Worm (Caenorhabditis elegans) whole organism, L3 larva: ENCODE results near the gene srbc-83.
A peak's percentile ranks its signal among the peaks of the same experiment; 100 is the strongest.

Experiments
- R02D3.7 ChIP-seq: fragments of 150-350 bp; optimal IDR thresholded peaks from 2 replicates; lab custom pipeline; 2014; ENCODE audit warnings: missing biosample characterization, missing genetic modification characterization
- aly-2 ChIP-seq: fragments of 150-350 bp; optimal IDR thresholded peaks from 2 replicates; lab custom pipeline; 2014; ENCODE audit warnings: missing biosample characterization, missing genetic modification characterization
- ceh-16 ChIP-seq: sonication (generic microtip); optimal IDR thresholded peaks from 2 replicates; lab custom pipeline; 2017; ENCODE audit warnings: missing biosample characterization, missing genetic modification characterization
- ceh-28 ChIP-seq: fragments of 150-350 bp; optimal IDR thresholded peaks from 2 replicates; lab custom pipeline; 2014; ENCODE audit warnings: missing biosample characterization, missing genetic modification reagents, missing genetic modification characterization
- ceh-82 ChIP-seq: fragments of 150-350 bp; optimal IDR thresholded peaks from 2 replicates; lab custom pipeline; 2014; ENCODE audit warnings: missing biosample characterization, missing genetic modification characterization
- ceh-9 ChIP-seq: sonication (generic microtip); optimal IDR thresholded peaks from 2 replicates; lab custom pipeline; 2018; ENCODE audit warnings: missing biosample characterization, missing genetic modification characterization
- daf-12 ChIP-seq: fragments of 150-350 bp; optimal IDR thresholded peaks from 2 replicates; lab custom pipeline; 2014; ENCODE audit warnings: missing biosample characterization, missing genetic modification reagents, missing genetic modification characterization
- egl-5 ChIP-seq: fragments of 150-350 bp; optimal IDR thresholded peaks from 2 replicates; lab custom pipeline; 2017; ENCODE audit warnings: missing biosample characterization, missing genetic modification reagents, missing genetic modification characterization, inconsistent platforms
- elt-1 ChIP-seq: fragments of 150-350 bp; optimal IDR thresholded peaks from 2 replicates; lab custom pipeline; 2014; ENCODE audit warnings: missing biosample characterization, missing genetic modification characterization
- elt-3 ChIP-seq, 3 experiments: fragments of 150-350 bp in 1 of 3; sonication (generic microtip) in 2 of 3; optimal IDR thresholded peaks; 2 replicates in 2 of 3; 4 replicates in 1 of 3; lab custom pipeline; 2014 to 2017; ENCODE audit warnings: missing biosample characterization in 3 of 3, missing genetic modification characterization in 3 of 3
- eor-1 ChIP-seq, 2 experiments: fragments of 150-350 bp; optimal IDR thresholded peaks; 2 replicates each; lab custom pipeline; 2014 to 2018; ENCODE audit warnings: missing biosample characterization in 2 of 2, missing genetic modification characterization in 2 of 2
- fkh-10 ChIP-seq: sonication (generic microtip); optimal IDR thresholded peaks from 2 replicates; lab custom pipeline; 2017; ENCODE audit warnings: missing biosample characterization, missing genetic modification reagents, missing genetic modification characterization
- fkh-2 ChIP-seq: fragments of 150-350 bp; optimal IDR thresholded peaks from 2 replicates; lab custom pipeline; 2014; ENCODE audit warnings: missing biosample characterization, missing genetic modification reagents, missing genetic modification characterization
- fos-1 ChIP-seq: fragments of 150-350 bp; optimal IDR thresholded peaks from 2 replicates; lab custom pipeline; 2014; ENCODE audit warnings: missing biosample characterization, missing genetic modification characterization
- jun-1 ChIP-seq: fragments of 150-350 bp; optimal IDR thresholded peaks from 2 replicates; lab custom pipeline; 2014; ENCODE audit warnings: missing biosample characterization, missing genetic modification reagents, missing genetic modification characterization
- lin-39 ChIP-seq: fragments of 150-350 bp; optimal IDR thresholded peaks from 2 replicates; lab custom pipeline; 2018; ENCODE audit warnings: missing biosample characterization, missing genetic modification reagents, missing genetic modification characterization
- mdl-1 ChIP-seq: fragments of 150-350 bp; optimal IDR thresholded peaks from 2 replicates; lab custom pipeline; 2014; ENCODE audit warnings: missing biosample characterization, missing genetic modification characterization
- mml-1 ChIP-seq: fragments of 150-350 bp; sonication (generic microtip); optimal IDR thresholded peaks from 3 replicates; lab custom pipeline; 2014; ENCODE audit warnings: missing biosample characterization, missing genetic modification characterization
- nfya-1 ChIP-seq: sonication (generic microtip); optimal IDR thresholded peaks from 2 replicates; lab custom pipeline; 2017; ENCODE audit warnings: missing genetic modification characterization, mild to moderate bottlenecking, missing compliant biosample characterization, antibody characterized with exemption, moderate library complexity; ENCODE audit not compliant: insufficient read depth
- nhr-12 ChIP-seq: fragments of 150-350 bp; optimal IDR thresholded peaks from 2 replicates; lab custom pipeline; 2014; ENCODE audit warnings: missing biosample characterization, missing genetic modification characterization
- nhr-237 ChIP-seq: fragments of 150-350 bp; optimal IDR thresholded peaks from 2 replicates; lab custom pipeline; 2014; ENCODE audit warnings: missing biosample characterization, missing genetic modification characterization
- nhr-25 ChIP-seq: sonication (generic microtip); optimal IDR thresholded peaks from 2 replicates; lab custom pipeline; 2017; ENCODE audit warnings: missing biosample characterization, missing genetic modification characterization
- nhr-28 ChIP-seq: fragments of 150-350 bp; optimal IDR thresholded peaks from 2 replicates; lab custom pipeline; 2014; ENCODE audit warnings: missing biosample characterization, missing genetic modification characterization
- nhr-43 ChIP-seq: sonication (generic microtip); optimal IDR thresholded peaks from 2 replicates; lab custom pipeline; 2016; ENCODE audit warnings: mild to moderate bottlenecking, missing genetic modification characterization, missing compliant biosample characterization; ENCODE audit not compliant: poor library complexity, severe bottlenecking
- nhr-67 ChIP-seq: fragments of 150-350 bp; optimal IDR thresholded peaks from 2 replicates; lab custom pipeline; 2014; ENCODE audit warnings: missing biosample characterization, missing genetic modification characterization
- nhr-76 ChIP-seq: fragments of 150-350 bp; sonication (generic microtip); optimal IDR thresholded peaks from 5 replicates; lab custom pipeline; 2014; ENCODE audit warnings: missing biosample characterization, missing genetic modification characterization
- nhr-77 ChIP-seq: fragments of 150-350 bp; optimal IDR thresholded peaks from 2 replicates; lab custom pipeline; 2014; ENCODE audit warnings: missing biosample characterization, missing genetic modification characterization
- pha-4 ChIP-seq: fragments of 150-350 bp; optimal IDR thresholded peaks from 2 replicates; lab custom pipeline; 2014; ENCODE audit warnings: missing biosample characterization, missing genetic modification reagents, missing genetic modification characterization
- skn-1 ChIP-seq: fragments of 150-350 bp; optimal IDR thresholded peaks from 2 replicates; lab custom pipeline; 2014; ENCODE audit warnings: missing biosample characterization, missing genetic modification characterization
- snpc-4 ChIP-seq: fragments of 150-350 bp; optimal IDR thresholded peaks from 2 replicates; lab custom pipeline; 2014; ENCODE audit warnings: missing biosample characterization, missing genetic modification characterization
- tbx-2 ChIP-seq: sonication (generic microtip); optimal IDR thresholded peaks from 2 replicates; lab custom pipeline; 2016; ENCODE audit warnings: mild to moderate bottlenecking, missing genetic modification characterization, missing compliant biosample characterization
- unc-39 ChIP-seq: sonication (generic microtip); optimal IDR thresholded peaks from 4 replicates; lab custom pipeline; 2017; ENCODE audit warnings: missing biosample characterization, missing genetic modification characterization
- unc-62 ChIP-seq: fragments of 150-350 bp; sonication (generic microtip); optimal IDR thresholded peaks from 4 replicates; lab custom pipeline; 2014; ENCODE audit warnings: missing biosample characterization, missing genetic modification reagents, missing genetic modification characterization
- zag-1 ChIP-seq: fragments of 150-350 bp; optimal IDR thresholded peaks from 2 replicates; lab custom pipeline; 2014; ENCODE audit warnings: missing biosample characterization, missing genetic modification characterization
- ztf-11 ChIP-seq: fragments of 150-350 bp; optimal IDR thresholded peaks from 2 replicates; lab custom pipeline; 2014; ENCODE audit warnings: missing biosample characterization, missing genetic modification characterization
- ztf-4 ChIP-seq: fragments of 150-350 bp; optimal IDR thresholded peaks from 2 replicates; lab custom pipeline; 2014; ENCODE audit warnings: missing biosample characterization, missing genetic modification characterization

The srbc-83 gene

DNA sequence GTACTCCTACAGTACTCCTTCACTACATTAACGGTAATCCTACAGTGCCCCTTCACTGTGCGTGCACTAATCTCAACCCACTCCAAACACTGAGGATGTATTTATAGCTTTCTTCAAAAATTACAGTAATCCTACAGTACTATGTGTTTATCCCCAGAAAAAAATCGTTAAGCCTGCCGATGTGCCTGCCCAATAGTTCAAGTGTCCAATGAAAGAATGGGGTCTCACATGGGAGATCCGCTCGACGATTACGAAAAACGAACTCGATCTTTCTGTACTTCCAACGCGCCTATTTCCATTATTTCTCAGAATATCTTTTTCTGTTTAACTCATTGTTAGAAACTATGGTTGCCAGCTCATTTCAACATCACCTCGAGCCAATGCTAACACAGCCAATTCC lies 39.0 kb upstream of the srbc-83 start, which contains the start of gene nhr-218:
nhr-218 (plus strand) TSS at position 301 of the 400 bp plus-strand sequence.
- TF ChIP-seq jun-1 (no peak), nfya-1 (no peak), lin-39 (tag; lab: Kevin White, UChicago) (no peak), skn-1 (tag; lab: Kevin White, UChicago) (no peak), daf-12 (no peak), fkh-10 (GFP tag; lab: Kevin White, UChicago) (no peak), eor-1 (tag; optimal IDR thresholded peaks at IDR 0.05; lab: Kevin White, UChicago) (no peak), ztf-11 (tag; lab: Kevin White, UChicago) (no peak), ceh-28 (tag; lab: Kevin White, UChicago) (no peak), ceh-82 (tag; lab: Kevin White, UChicago) (no peak), aly-2 (tag; lab: Kevin White, UChicago) (no peak), unc-39 (tag; lab: Kevin White, UChicago) (no peak), elt-1 (no peak), mml-1 (tag; lab: Kevin White, UChicago) (no peak), nhr-28 (tag; lab: Kevin White, UChicago) (no peak), nhr-12 (tag; lab: Kevin White, UChicago) (no peak), nhr-237 (tag; lab: Kevin White, UChicago) (no peak)

DNA sequence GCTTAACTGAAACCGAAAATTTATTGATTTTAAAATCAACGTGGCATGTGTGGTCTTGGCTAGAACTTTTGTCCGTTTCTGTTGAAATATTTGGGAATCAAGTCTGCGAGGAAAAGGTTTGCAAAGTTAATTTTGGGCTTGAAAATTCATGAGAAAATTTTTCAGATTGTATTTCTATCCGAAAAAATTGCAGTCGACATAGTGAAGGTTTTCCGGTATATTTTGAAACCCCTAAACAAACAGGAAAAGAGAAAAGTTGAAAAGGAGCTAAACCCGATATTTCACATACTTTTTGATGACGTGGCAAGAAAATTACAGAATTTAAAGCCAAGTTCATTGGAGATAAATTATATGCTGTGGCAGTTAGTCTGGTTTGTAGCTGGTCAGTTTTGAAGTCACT lies 37.5 kb upstream of the srbc-83 start, which contains the start of gene nhr-127:
nhr-127 (plus strand) TSS at position 301 of the 400 bp plus-strand sequence.
- TF ChIP-seq unc-62 (no peak), ceh-9 (tag; lab: Kevin White, UChicago) (no peak), snpc-4 (tag; lab: Kevin White, UChicago) (no peak), mml-1 (tag; lab: Kevin White, UChicago) (no peak), eor-1 (tag; optimal IDR thresholded peaks at IDR 0.05; lab: Kevin White, UChicago) (no peak), elt-3 (tag; optimal IDR thresholded peaks at IDR 0.05; lab: Kevin White, UChicago) (no peak), egl-5 (tag; lab: Kevin White, UChicago) (no peak), mdl-1 (tag; lab: Kevin White, UChicago) (no peak), nhr-28 (tag; lab: Kevin White, UChicago) (no peak), nfya-1 (no peak), ceh-82 (tag; lab: Kevin White, UChicago) (no peak), ceh-16 (no peak), daf-12 (no peak), nhr-67 (no peak), nhr-25 (no peak), unc-39 (tag; lab: Kevin White, UChicago) (no peak), fos-1 (no peak), nhr-43 (tag; lab: Kevin White, UChicago) (no peak), jun-1 (no peak)

DNA sequence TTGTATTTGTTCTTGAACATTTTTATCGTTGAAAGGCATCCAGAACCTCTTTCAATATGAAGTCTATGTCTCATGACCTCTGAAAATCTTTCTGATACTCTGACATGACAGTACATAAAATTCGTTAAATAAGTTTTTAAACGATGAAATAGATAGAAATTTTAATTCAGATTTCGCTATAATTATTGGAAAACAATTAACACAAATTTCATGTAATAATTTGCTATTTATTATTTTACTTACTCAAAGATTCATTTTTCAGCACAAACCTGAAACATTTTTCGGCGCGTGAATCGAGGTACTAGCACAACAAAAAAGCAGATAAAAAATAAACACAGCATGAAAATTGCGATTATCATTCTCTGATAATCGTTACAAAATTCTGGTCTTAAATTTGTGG lies 30.7 kb upstream of the srbc-83 start, which contains the start of gene T13F3.4:
T13F3.4 (minus strand) TSS at position 101 of the 400 bp plus-strand sequence.
- TF ChIP-seq nfya-1 (no peak), R02D3.7 (tag; lab: Kevin White, UChicago) (no peak), nhr-237 (tag; lab: Kevin White, UChicago) (no peak), fkh-2 (tag; lab: Kevin White, UChicago) (no peak), nhr-67 (no peak), nhr-76 (no peak), tbx-2 (tag; lab: Kevin White, UChicago) (no peak), zag-1 (tag; lab: Kevin White, UChicago) (no peak), fkh-10 (GFP tag; lab: Kevin White, UChicago) (no peak), nhr-12 (tag; lab: Kevin White, UChicago) (no peak), ceh-16 (no peak), ztf-4 (no peak), elt-3 (tag; optimal IDR thresholded peaks at IDR 0.05; lab: Kevin White, UChicago) (no peak), fos-1 (no peak), aly-2 (tag; lab: Kevin White, UChicago) (no peak), unc-62 (no peak)

DNA sequence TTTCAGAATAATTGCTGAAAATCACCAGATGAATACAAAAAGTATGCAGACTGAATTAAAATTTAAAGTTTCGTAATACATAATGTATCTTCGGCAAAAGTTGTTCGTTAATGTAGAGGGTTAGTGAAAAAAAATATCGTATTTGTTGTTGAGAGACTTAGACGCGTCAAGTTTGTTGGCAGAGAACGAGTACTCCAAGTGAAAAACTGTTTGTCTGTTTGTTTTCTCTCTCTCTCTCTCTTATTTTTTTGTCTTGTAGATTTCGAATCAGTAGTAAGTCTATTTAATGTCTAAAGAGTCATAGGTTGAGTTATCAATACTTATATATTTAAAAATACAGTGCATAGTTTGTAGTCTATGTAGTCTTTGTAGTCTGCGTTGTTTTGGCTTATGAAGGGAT lies 27.6 kb upstream of the srbc-83 start, which contains the start of the genes fbxa-2 and T13F3.8:
fbxa-2 (minus strand) TSS at position 101 of the 400 bp plus-strand sequence.
T13F3.8 (plus strand) TSS at position 245 of the 400 bp plus-strand sequence.
- TF ChIP-seq nhr-77 (tag; lab: Kevin White, UChicago) (no peak), pha-4 (tag; lab: Kevin White, UChicago) (peak; percentile 38)
- TF ChIP-seq, all 47 proteins: peak for 1
